Fruit fly (Drosophila melanogaster) whole organism, embryonic: Measurements from ENCODE around the gene dbe.
A peak's percentile ranks its signal among the peaks of the same experiment; 100 is the strongest.

Source experiments
- C15 ChIP-seq: fragments of 200-800 bp; sonication (Bioruptor generic); IDR thresholded peaks from 3 replicates; pipeline ENCODE4 v1.3.6; 2022; ENCODE audit warnings: missing biosample characterization, missing genetic modification characterization
- CG10431 ChIP-seq: fragments of 200-800 bp; sonication (Bioruptor generic); optimal IDR thresholded peaks from 3 replicates; lab custom pipeline; 2018; ENCODE audit warnings: missing biosample characterization, mild to moderate bottlenecking, missing genetic modification characterization
- CG10462 ChIP-seq: fragments of 200-800 bp; sonication (Bioruptor generic); optimal IDR thresholded peaks from 2 replicates; lab custom pipeline; 2016; ENCODE audit warnings: missing biosample characterization, missing genetic modification characterization
- CG10543 ChIP-seq: fragments of 200-800 bp; sonication (Bioruptor generic); optimal IDR thresholded peaks from 3 replicates; lab custom pipeline; 2017; ENCODE audit warnings: missing biosample characterization, mild to moderate bottlenecking, missing genetic modification characterization, moderate library complexity
- CG11093 ChIP-seq: fragments of 200-800 bp; sonication (Bioruptor generic); IDR thresholded peaks from 3 replicates; pipeline ENCODE4 v1.3.6; 2022; ENCODE audit warnings: missing biosample characterization, missing genetic modification characterization
- CG11247 ChIP-seq: fragments of 200-800 bp; sonication (Bioruptor generic); IDR thresholded peaks from 2 replicates; pipeline ENCODE4 v1.3.6; 2022; ENCODE audit warnings: missing biosample characterization, missing genetic modification characterization
- CG12299 ChIP-seq: fragments of 200-800 bp; sonication (Bioruptor generic); optimal IDR thresholded peaks from 2 replicates; lab custom pipeline; 2018; ENCODE audit warnings: missing biosample characterization, mild to moderate bottlenecking, missing genetic modification characterization
- CG13894 ChIP-seq: fragments of 200-800 bp; sonication (Bioruptor generic); optimal IDR thresholded peaks from 3 replicates; lab custom pipeline; 2018; ENCODE audit warnings: missing biosample characterization, mild to moderate bottlenecking, missing genetic modification characterization, moderate library complexity
- CG15011 ChIP-seq: fragments of 200-800 bp; sonication (Bioruptor generic); optimal IDR thresholded peaks from 3 replicates; lab custom pipeline; 2018; ENCODE audit warnings: missing biosample characterization, mild to moderate bottlenecking, missing genetic modification characterization
- CG17328 ChIP-seq: fragments of 200-800 bp; sonication (Bioruptor generic); IDR thresholded peaks from 2 replicates; pipeline ENCODE4 v1.3.6; 2022; ENCODE audit warnings: missing biosample characterization, missing genetic modification characterization
- CG17568 ChIP-seq: fragments of 200-800 bp; sonication (Bioruptor generic); optimal IDR thresholded peaks from 2 replicates; lab custom pipeline; 2018; ENCODE audit warnings: missing biosample characterization, mild to moderate bottlenecking, missing genetic modification characterization, moderate library complexity
- CG18476 ChIP-seq: fragments of 200-800 bp; sonication (Bioruptor generic); optimal IDR thresholded peaks from 2 replicates; lab custom pipeline; 2016; ENCODE audit warnings: missing biosample characterization, mild to moderate bottlenecking, missing genetic modification characterization
- CG32772 ChIP-seq: fragments of 200-800 bp; sonication (Bioruptor generic); IDR thresholded peaks from 2 replicates; pipeline ENCODE4 v1.3.6; 2022; ENCODE audit warnings: missing biosample characterization, missing genetic modification characterization
- CG4282 ChIP-seq: fragments of 200-800 bp; sonication (Bioruptor generic); optimal IDR thresholded peaks from 2 replicates; lab custom pipeline; 2016; ENCODE audit warnings: missing biosample characterization, missing genetic modification characterization
- CG4617 ChIP-seq: fragments of 200-800 bp; sonication (Bioruptor generic); optimal IDR thresholded peaks from 3 replicates; lab custom pipeline; 2016; ENCODE audit warnings: missing biosample characterization, missing genetic modification characterization, borderline replicate concordance
- CG5953 ChIP-seq: fragments of 200-800 bp; sonication (Bioruptor generic); IDR thresholded peaks from 2 replicates; pipeline ENCODE4 v1.3.6; 2022; ENCODE audit warnings: missing biosample characterization, missing genetic modification characterization
- CG6683 ChIP-seq: fragments of 200-800 bp; sonication (Bioruptor generic); optimal IDR thresholded peaks from 2 replicates; lab custom pipeline; 2017; ENCODE audit warnings: missing biosample characterization, mild to moderate bottlenecking, missing genetic modification characterization, missing genetic modification reagents
- CG7372 ChIP-seq: fragments of 200-800 bp; sonication (Bioruptor generic); IDR thresholded peaks from 2 replicates; pipeline ENCODE4 v1.3.6; 2022; ENCODE audit warnings: missing biosample characterization, missing genetic modification characterization
- CG8359 ChIP-seq: fragments of 200-800 bp; sonication (Bioruptor generic); optimal IDR thresholded peaks from 2 replicates; lab custom pipeline; 2017; ENCODE audit warnings: missing biosample characterization, mild to moderate bottlenecking, missing genetic modification characterization, borderline replicate concordance
- CG9215 ChIP-seq: fragments of 200-800 bp; sonication (Bioruptor generic); IDR thresholded peaks from 2 replicates; pipeline ENCODE4 v1.3.6; 2022; ENCODE audit warnings: missing biosample characterization, missing genetic modification characterization
- Camta ChIP-seq: fragments of 200-800 bp; sonication (Bioruptor generic); optimal IDR thresholded peaks from 2 replicates; lab custom pipeline; 2016; ENCODE audit warnings: missing biosample characterization, missing genetic modification characterization
- CoRest ChIP-seq: fragments of 200-800 bp; sonication (Bioruptor generic); optimal IDR thresholded peaks from 3 replicates; lab custom pipeline; 2018; ENCODE audit warnings: missing biosample characterization, mild to moderate bottlenecking, missing genetic modification characterization, moderate library complexity
- Deaf1 ChIP-seq: fragments of 200-800 bp; optimal IDR thresholded peaks from 3 replicates; lab custom pipeline; 2019; ENCODE audit warnings: missing biosample characterization, mild to moderate bottlenecking, missing genetic modification characterization, moderate library complexity
- Gsc ChIP-seq: fragments of 200-800 bp; sonication (Bioruptor generic); IDR thresholded peaks from 2 replicates; pipeline ENCODE4 v1.3.6; 2022; ENCODE audit warnings: missing biosample characterization, missing genetic modification characterization
- Hr78 ChIP-seq, 2 experiments: fragments of 200-800 bp in 1 of 2; fragments of >200 bp in 1 of 2; sonication (Bioruptor generic) in 1 of 2; optimal IDR thresholded peaks; 2 replicates each; lab custom pipeline; 2017 to 2019; ENCODE audit warnings: missing biosample characterization in 2 of 2, missing genetic modification characterization in 2 of 2, mild to moderate bottlenecking in 1 of 2, moderate library complexity in 1 of 2
- Med ChIP-seq: fragments of 200-800 bp; sonication (Bioruptor generic); peaks from one replicate; lab custom pipeline; 2016; ENCODE audit warnings: missing biosample characterization, missing genetic modification characterization, mild to moderate bottlenecking, inconsistent platforms, moderate library complexity
- Ptx1 ChIP-seq: fragments of 200-800 bp; sonication (Bioruptor generic); IDR thresholded peaks from 2 replicates; pipeline ENCODE4 v1.3.6; 2022; ENCODE audit warnings: missing biosample characterization, missing genetic modification characterization
- Rx ChIP-seq: fragments of 200-800 bp; sonication (Bioruptor generic); IDR thresholded peaks from 2 replicates; pipeline ENCODE4 v1.3.6; 2022; ENCODE audit warnings: missing biosample characterization, missing genetic modification characterization
- aop ChIP-seq: fragments of 200-800 bp; sonication (Bioruptor generic); IDR thresholded peaks from 2 replicates; pipeline ENCODE4 v1.3.6; 2022; ENCODE audit warnings: missing biosample characterization, missing genetic modification characterization
- cato ChIP-seq: fragments of 200-800 bp; sonication (Bioruptor generic); optimal IDR thresholded peaks from 2 replicates; lab custom pipeline; 2016; ENCODE audit warnings: missing biosample characterization, missing genetic modification characterization, borderline replicate concordance
- chif ChIP-seq, 2 experiments: fragments of 200-800 bp; sonication (Bioruptor generic); optimal IDR thresholded peaks; 3 replicates each; lab custom pipeline; 2016; ENCODE audit warnings: missing biosample characterization in 2 of 2, missing genetic modification characterization in 2 of 2
- chm ChIP-seq: fragments of 200-800 bp; sonication (Bioruptor generic); IDR thresholded peaks from 2 replicates; pipeline ENCODE4 v1.3.6; 2022; ENCODE audit warnings: missing biosample characterization, missing genetic modification characterization
- chn ChIP-seq: fragments of 200-800 bp; sonication (Bioruptor generic); optimal IDR thresholded peaks from 2 replicates; lab custom pipeline; 2016; ENCODE audit warnings: missing biosample characterization, missing genetic modification characterization
- crp ChIP-seq, 2 experiments: fragments of 200-800 bp; sonication (Bioruptor generic); optimal IDR thresholded peaks; 2 replicates in 1 of 2; 3 replicates in 1 of 2; lab custom pipeline; 2017; ENCODE audit warnings: missing biosample characterization in 2 of 2, missing genetic modification characterization in 2 of 2, mild to moderate bottlenecking in 1 of 2, moderate library complexity in 1 of 2
- da ChIP-seq: fragments of 200-800 bp; sonication (Bioruptor generic); optimal IDR thresholded peaks from 2 replicates; lab custom pipeline; 2016; ENCODE audit warnings: missing biosample characterization, missing genetic modification characterization
- fd3F ChIP-seq: fragments of 200-800 bp; sonication (Bioruptor generic); optimal IDR thresholded peaks from 2 replicates; lab custom pipeline; 2018; ENCODE audit warnings: missing biosample characterization, mild to moderate bottlenecking, missing genetic modification characterization, moderate library complexity
- ftz-f1 ChIP-seq: fragments of 200-800 bp; sonication (Bioruptor generic); optimal IDR thresholded peaks from 2 replicates; lab custom pipeline; 2016; ENCODE audit warnings: missing biosample characterization, missing genetic modification characterization
- gce ChIP-seq: fragments of 200-800 bp; sonication (Bioruptor generic); IDR thresholded peaks from 3 replicates; pipeline ENCODE4 v1.3.6; 2022; ENCODE audit warnings: missing biosample characterization, missing genetic modification characterization
- hkb ChIP-seq, 2 experiments: fragments of 200-800 bp in 1 of 2; fragments of >200 bp in 1 of 2; sonication (Bioruptor generic) in 1 of 2; IDR thresholded peaks in 1 of 2; optimal IDR thresholded peaks in 1 of 2; 2 replicates each; pipeline versions ENCODE4 v1.3.6 to Lab custom; 2017 to 2022; ENCODE audit warnings: missing biosample characterization in 1 of 2, missing genetic modification characterization in 1 of 2
- jigr1 ChIP-seq: fragments of 200-800 bp; sonication (Bioruptor generic); IDR thresholded peaks from 3 replicates; pipeline ENCODE4 v1.3.6; 2022; ENCODE audit warnings: missing biosample characterization, missing genetic modification characterization
- kni ChIP-seq: fragments of 200-800 bp; sonication (Bioruptor generic); optimal IDR thresholded peaks from 3 replicates; lab custom pipeline; 2017; ENCODE audit warnings: mild to moderate bottlenecking, missing biosample characterization, missing genetic modification reagents, missing genetic modification characterization
- org-1 ChIP-seq: fragments of 200-800 bp; sonication (Bioruptor generic); optimal IDR thresholded peaks from 2 replicates; lab custom pipeline; 2017; ENCODE audit warnings: missing biosample characterization, missing genetic modification characterization
- pan ChIP-seq, 4 experiments: fragments of >200 bp in 3 of 4; fragments of 200-800 bp in 1 of 4; sonication (Bioruptor generic) in 1 of 4; optimal IDR thresholded peaks in 3 of 4; IDR thresholded peaks in 1 of 4; 2 replicates each; pipeline versions ENCODE4 v1.3.6 to Lab custom; 2017 to 2022; ENCODE audit warnings: missing biosample characterization in 2 of 4, missing genetic modification characterization in 2 of 4, mixed read lengths in 1 of 4
- slbo ChIP-seq: fragments of 200-800 bp; sonication (Bioruptor generic); IDR thresholded peaks from 2 replicates; pipeline ENCODE4 v1.3.6; 2022; ENCODE audit warnings: missing biosample characterization, missing genetic modification characterization
- sna ChIP-seq: fragments of 200-800 bp; sonication (Bioruptor generic); IDR thresholded peaks from 2 replicates; pipeline ENCODE4 v1.3.6; 2022; ENCODE audit warnings: missing biosample characterization, missing genetic modification characterization; ENCODE audit not compliant: partially characterized antibody
- sug ChIP-seq: fragments of 200-800 bp; optimal IDR thresholded peaks from 2 replicates; lab custom pipeline; 2019; ENCODE audit warnings: missing biosample characterization, mild to moderate bottlenecking, missing genetic modification characterization, moderate library complexity
- toy ChIP-seq: fragments of 200-800 bp; sonication (Bioruptor generic); IDR thresholded peaks from 2 replicates; pipeline ENCODE4 v1.3.6; 2022; ENCODE audit warnings: missing biosample characterization, missing genetic modification characterization
- trh ChIP-seq: fragments of 200-800 bp; sonication (Bioruptor generic); optimal IDR thresholded peaks from 2 replicates; lab custom pipeline; 2016; ENCODE audit warnings: missing biosample characterization, missing genetic modification characterization
- vfl ChIP-seq: fragments of 200-800 bp; sonication (Bioruptor generic); optimal IDR thresholded peaks from 2 replicates; lab custom pipeline; 2016; ENCODE audit warnings: missing biosample characterization, missing genetic modification characterization
- z ChIP-seq: fragments of 200-800 bp; sonication (Bioruptor generic); IDR thresholded peaks from 3 replicates; pipeline ENCODE4 v1.3.6; 2022; ENCODE audit warnings: missing biosample characterization, missing genetic modification characterization

dbe gene

dm6 chr2L:889799-890198, 20.1 kb upstream of the dbe start (continued):
- no peak for TF ChIP-seq crp (GFP tag; optimal IDR thresholded peaks at IDR 0.05; lab: Kevin White, UChicago)
- TF ChIP-seq CG8359 (GFP tag; lab: Kevin White, UChicago), result no peak
- TF ChIP-seq CG9215 (GFP tag; lab: Robert Waterston, UW), result peak; percentile 36
- TF ChIP-seq aop, result no peak
- TF ChIP-seq CG10543, result no peak
- TF ChIP-seq Ptx1 (GFP tag; lab: Robert Waterston, UW), result peak; percentile 27; the same call in 1 of the 2 replicates
- TF ChIP-seq CG18476 (GFP tag; lab: Kevin White, UChicago), result no peak
- TF ChIP-seq gce (GFP tag; lab: Robert Waterston, UW), result no peak
- peak; percentile 39; the same call in 1 of the 2 replicates for TF ChIP-seq CG5953 (GFP tag; lab: Robert Waterston, UW)
- TF ChIP-seq CG12299 (tag; lab: Kevin White, UChicago), result no peak
- TF ChIP-seq chn (GFP tag; lab: Kevin White, UChicago), result peak; percentile 19
- TF ChIP-seq chm (GFP tag; lab: Robert Waterston, UW), result no peak
- TF ChIP-seq Deaf1 (tag; lab: Kevin White, UChicago), result no peak
- TF ChIP-seq Hr78 (GFP tag; optimal IDR thresholded peaks at IDR 0.05; lab: Kevin White, UChicago), result no peak
- TF ChIP-seq Med (GFP tag; lab: Kevin White, UChicago), result peak; percentile 63
- no peak for TF ChIP-seq vfl
- TF ChIP-seq Gsc (GFP tag; lab: Robert Waterston, UW), result 0 out of 2 replicates have a peak, but pooled peaks have one; percentile 6
- no peak for TF ChIP-seq ftz-f1 (GFP tag; lab: Kevin White, UChicago)
- TF ChIP-seq org-1 (GFP tag; lab: Kevin White, UChicago), result no peak
- TF ChIP-seq trh (GFP tag; lab: Kevin White, UChicago), result no peak
- TF ChIP-seq CG17328 (GFP tag; lab: Robert Waterston, UW), result peak; percentile 63
- no peak for TF ChIP-seq CG13894 (tag; lab: Kevin White, UChicago)
- no peak for TF ChIP-seq kni
- TF ChIP-seq CG7372 (GFP tag; lab: Robert Waterston, UW), result no peak
- no peak for TF ChIP-seq CG10462 (GFP tag; lab: Kevin White, UChicago)
- TF ChIP-seq z (GFP tag; lab: Robert Waterston, UW), result no peak
- TF ChIP-seq chif (GFP tag; optimal IDR thresholded peaks at IDR 0.05; lab: Kevin White, UChicago), result peak in 1 of 2 experiments; percentile 6
- TF ChIP-seq CG11093, result no peak
- no peak for TF ChIP-seq cato (GFP tag; lab: Kevin White, UChicago)
- TF ChIP-seq toy (GFP tag; lab: Robert Waterston, UW), result no peak
- no peak for TF ChIP-seq sna (GFP tag; lab: Robert Waterston, UW)
- no peak for TF ChIP-seq CG17568 (GFP tag; lab: Kevin White, UChicago)
- no peak for TF ChIP-seq C15 (GFP tag; lab: Robert Waterston, UW)
- TF ChIP-seq CG32772, result no peak
- TF ChIP-seq hkb (optimal IDR thresholded peaks at IDR 0.05; lab: Kevin White, UChicago), result no peak
- TF ChIP-seq hkb (GFP tag; IDR thresholded peaks at IDR 0.05; lab: Robert Waterston, UW), result no peak
- TF ChIP-seq jigr1, result 0 out of 3 replicates have a peak, but pooled peaks have one; percentile 45
- TF ChIP-seq sug (tag; lab: Kevin White, UChicago), result no peak
- peak; percentile 26 for TF ChIP-seq CoRest (tag; lab: Kevin White, UChicago)
- TF ChIP-seq fd3F (GFP tag; lab: Kevin White, UChicago), result no peak
- no peak for TF ChIP-seq Camta
- TF ChIP-seq slbo, result peak; percentile 77
- TF ChIP-seq da (GFP tag; lab: Kevin White, UChicago), result no peak
- TF ChIP-seq CG4282 (GFP tag; lab: Kevin White, UChicago), result no peak
- 0 out of 2 replicates have a peak, but pooled peaks have one; percentile 30 for TF ChIP-seq Rx (GFP tag; lab: Robert Waterston, UW)
- no peak for TF ChIP-seq CG10431
- no peak for TF ChIP-seq CG4617 (GFP tag; lab: Kevin White, UChicago)
- TF ChIP-seq pan (optimal IDR thresholded peaks at IDR 0.05; lab: Kevin White, UChicago), result no peak
- peak in 1 of 2 experiments; percentile 37 for TF ChIP-seq pan (GFP tag; optimal IDR thresholded peaks at IDR 0.05 in 1 of 2, IDR thresholded peaks at IDR 0.05 in 1 of 2)
- no peak for TF ChIP-seq CG6683 (GFP tag; lab: Kevin White, UChicago)
- no peak for TF ChIP-seq CG11247 (GFP tag; lab: Robert Waterston, UW)
- TF ChIP-seq CG15011 (GFP tag; lab: Kevin White, UChicago), result no peak
